Fruit fly (Drosophila melanogaster) whole organism, embryonic: ENCODE measurements around the gene Hacd1.

ENCODE experiments used
- ATbp ChIP-seq: fragments of 200-800 bp; sonication (Bioruptor generic); optimal IDR thresholded peaks from 2 replicates; lab custom pipeline; 2017; ENCODE audit warnings: missing biosample characterization, mild to moderate bottlenecking, missing genetic modification characterization, missing genetic modification reagents
- Antp ChIP-seq: fragments of 200-800 bp; sonication (Bioruptor generic); optimal IDR thresholded peaks from 3 replicates; lab custom pipeline; 2016; ENCODE audit warnings: missing biosample characterization, missing genetic modification characterization
- BtbVII ChIP-seq: fragments of 200-800 bp; sonication (Bioruptor generic); optimal IDR thresholded peaks from 3 replicates; lab custom pipeline; 2017; ENCODE audit warnings: missing biosample characterization, mild to moderate bottlenecking, missing genetic modification characterization
- CG10274 ChIP-seq: fragments of 200-800 bp; sonication (Bioruptor generic); optimal IDR thresholded peaks from 3 replicates; lab custom pipeline; 2017; ENCODE audit warnings: missing biosample characterization, mild to moderate bottlenecking, missing genetic modification characterization
- CG10431 ChIP-seq: fragments of 200-800 bp; sonication (Bioruptor generic); optimal IDR thresholded peaks from 3 replicates; lab custom pipeline; 2018; ENCODE audit warnings: missing biosample characterization, mild to moderate bottlenecking, missing genetic modification characterization
- CG11398 ChIP-seq: fragments of 200-800 bp; sonication (Bioruptor generic); optimal IDR thresholded peaks from 2 replicates; lab custom pipeline; 2016; ENCODE audit warnings: missing biosample characterization, missing genetic modification characterization
- CG12071 ChIP-seq: fragments of 200-800 bp; sonication (Bioruptor generic); optimal IDR thresholded peaks from 3 replicates; lab custom pipeline; 2018; ENCODE audit warnings: missing biosample characterization, mild to moderate bottlenecking, missing genetic modification characterization
- CG12219 ChIP-seq: fragments of 200-800 bp; sonication (Bioruptor generic); optimal IDR thresholded peaks from 3 replicates; lab custom pipeline; 2018; ENCODE audit warnings: missing biosample characterization, mild to moderate bottlenecking, missing genetic modification characterization
- CG13624 ChIP-seq: fragments of 200-800 bp; sonication (Bioruptor generic); optimal IDR thresholded peaks from 2 replicates; lab custom pipeline; 2016; ENCODE audit warnings: missing biosample characterization, missing genetic modification characterization
- CG13894 ChIP-seq: fragments of 200-800 bp; sonication (Bioruptor generic); optimal IDR thresholded peaks from 3 replicates; lab custom pipeline; 2018; ENCODE audit warnings: missing biosample characterization, mild to moderate bottlenecking, missing genetic modification characterization, moderate library complexity
- CG14710 ChIP-seq: fragments of 200-800 bp; sonication (Bioruptor generic); optimal IDR thresholded peaks from 3 replicates; lab custom pipeline; 2019; ENCODE audit warnings: missing biosample characterization, mild to moderate bottlenecking, missing genetic modification characterization, moderate library complexity
- CG17328 ChIP-seq: fragments of 200-800 bp; sonication (Bioruptor generic); IDR thresholded peaks from 2 replicates; pipeline ENCODE4 v1.3.6; 2022; ENCODE audit warnings: missing biosample characterization, missing genetic modification characterization
- CG17359 ChIP-seq: fragments of 200-800 bp; sonication (Bioruptor generic); optimal IDR thresholded peaks from 3 replicates; lab custom pipeline; 2018; ENCODE audit warnings: missing biosample characterization, mild to moderate bottlenecking, missing genetic modification characterization, moderate library complexity
- CG17361 ChIP-seq: fragments of 200-800 bp; sonication (Bioruptor generic); IDR thresholded peaks from 3 replicates; pipeline ENCODE4 v1.3.6; 2022; ENCODE audit warnings: missing biosample characterization, missing genetic modification characterization
- CG2875 ChIP-seq: fragments of 200-800 bp; sonication (Bioruptor generic); optimal IDR thresholded peaks from 2 replicates; lab custom pipeline; 2017; ENCODE audit warnings: missing biosample characterization, mild to moderate bottlenecking, missing genetic modification characterization, missing genetic modification reagents
- CG32772 ChIP-seq: fragments of 200-800 bp; sonication (Bioruptor generic); IDR thresholded peaks from 2 replicates; pipeline ENCODE4 v1.3.6; 2022; ENCODE audit warnings: missing biosample characterization, missing genetic modification characterization
- CG33557 ChIP-seq: fragments of 200-800 bp; sonication (Bioruptor generic); optimal IDR thresholded peaks from 2 replicates; lab custom pipeline; 2019; ENCODE audit warnings: missing biosample characterization, mild to moderate bottlenecking, missing genetic modification characterization, moderate library complexity
- CG4282 ChIP-seq: fragments of 200-800 bp; sonication (Bioruptor generic); optimal IDR thresholded peaks from 2 replicates; lab custom pipeline; 2016; ENCODE audit warnings: missing biosample characterization, missing genetic modification characterization
- CG4730 ChIP-seq: fragments of 200-800 bp; sonication (Bioruptor generic); IDR thresholded peaks from 2 replicates; pipeline ENCODE4 v1.3.6; 2022; ENCODE audit warnings: missing biosample characterization, missing genetic modification characterization
- CG8281 ChIP-seq: fragments of 200-800 bp; sonication (Bioruptor generic); optimal IDR thresholded peaks from 2 replicates; lab custom pipeline; 2018; ENCODE audit warnings: missing biosample characterization, mild to moderate bottlenecking, missing genetic modification characterization, moderate library complexity
- CTCF ChIP-seq: fragments of 200-800 bp; sonication (Bioruptor generic); optimal IDR thresholded peaks from 2 replicates; lab custom pipeline; 2017; ENCODE audit warnings: missing biosample characterization, mild to moderate bottlenecking, missing genetic modification characterization, moderate library complexity
- CoRest ChIP-seq: fragments of 200-800 bp; sonication (Bioruptor generic); optimal IDR thresholded peaks from 3 replicates; lab custom pipeline; 2018; ENCODE audit warnings: missing biosample characterization, mild to moderate bottlenecking, missing genetic modification characterization, moderate library complexity
- Dp ChIP-seq: fragments of 200-800 bp; sonication (Bioruptor generic); optimal IDR thresholded peaks from 2 replicates; lab custom pipeline; 2018; ENCODE audit warnings: missing biosample characterization, mild to moderate bottlenecking, missing genetic modification characterization, moderate library complexity
- Gsc ChIP-seq: fragments of 200-800 bp; sonication (Bioruptor generic); IDR thresholded peaks from 2 replicates; pipeline ENCODE4 v1.3.6; 2022; ENCODE audit warnings: missing biosample characterization, missing genetic modification characterization
- Hr39 ChIP-seq: fragments of >200 bp; optimal IDR thresholded peaks from 2 replicates; lab custom pipeline; 2017
- Kr ChIP-seq: fragments of 200-800 bp; sonication (Bioruptor generic); optimal IDR thresholded peaks from 2 replicates; lab custom pipeline; 2017; ENCODE audit warnings: missing biosample characterization, mild to moderate bottlenecking, missing genetic modification characterization
- MTF-1 ChIP-seq: fragments of 200-800 bp; sonication (Bioruptor generic); optimal IDR thresholded peaks from 2 replicates; lab custom pipeline; 2018; ENCODE audit warnings: missing biosample characterization, mild to moderate bottlenecking, missing genetic modification characterization, borderline replicate concordance
- Med ChIP-seq: fragments of 200-800 bp; sonication (Bioruptor generic); peaks from one replicate; lab custom pipeline; 2016; ENCODE audit warnings: missing biosample characterization, missing genetic modification characterization, mild to moderate bottlenecking, inconsistent platforms, moderate library complexity
- NfI ChIP-seq: fragments of 200-800 bp; sonication (Bioruptor generic); optimal IDR thresholded peaks from 3 replicates; lab custom pipeline; 2018; ENCODE audit warnings: missing biosample characterization, mild to moderate bottlenecking, missing genetic modification characterization, moderate library complexity
- Pdp1 ChIP-seq, 2 experiments: fragments of 200-800 bp; sonication (Bioruptor generic); optimal IDR thresholded peaks; 3 replicates each; lab custom pipeline; 2016; ENCODE audit warnings: missing biosample characterization in 2 of 2, missing genetic modification characterization in 2 of 2, mild to moderate bottlenecking in 1 of 2, moderate library complexity in 1 of 2
- Sin3A ChIP-seq: fragments of >200 bp; optimal IDR thresholded peaks from 2 replicates; lab custom pipeline; 2018
- ara ChIP-seq: fragments of 200-800 bp; sonication (Bioruptor generic); IDR thresholded peaks from 2 replicates; pipeline ENCODE4 v1.3.6; 2022; ENCODE audit warnings: missing biosample characterization, missing genetic modification characterization
- bowl ChIP-seq: fragments of 200-800 bp; sonication (Bioruptor generic); IDR thresholded peaks from 2 replicates; pipeline ENCODE4 v1.3.6; 2022; ENCODE audit warnings: missing biosample characterization, missing genetic modification characterization
- crol ChIP-seq: fragments of 200-800 bp; sonication (Bioruptor generic); IDR thresholded peaks from 2 replicates; pipeline ENCODE4 v1.3.6; 2022; ENCODE audit warnings: missing biosample characterization, missing genetic modification characterization
- crp ChIP-seq, 2 experiments: fragments of 200-800 bp; sonication (Bioruptor generic); optimal IDR thresholded peaks; 2 replicates in 1 of 2; 3 replicates in 1 of 2; lab custom pipeline; 2017; ENCODE audit warnings: missing biosample characterization in 2 of 2, missing genetic modification characterization in 2 of 2, mild to moderate bottlenecking in 1 of 2, moderate library complexity in 1 of 2
- fd64A ChIP-seq: fragments of 200-800 bp; sonication (Bioruptor generic); optimal IDR thresholded peaks from 3 replicates; lab custom pipeline; 2018; ENCODE audit warnings: missing biosample characterization, mild to moderate bottlenecking, missing genetic modification characterization
- fru ChIP-seq: fragments of >200 bp; optimal IDR thresholded peaks from 2 replicates; lab custom pipeline; 2017
- gt ChIP-seq: fragments of 200-800 bp; sonication (Bioruptor generic); IDR thresholded peaks from 2 replicates; pipeline ENCODE4 v1.3.6; 2022; ENCODE audit warnings: missing biosample characterization, missing genetic modification characterization
- h ChIP-seq: fragments of >200 bp; optimal IDR thresholded peaks from 2 replicates; lab custom pipeline; 2017
- hbn ChIP-seq: fragments of 200-800 bp; sonication (Bioruptor generic); IDR thresholded peaks from 2 replicates; pipeline ENCODE4 v1.3.6; 2022; ENCODE audit warnings: missing biosample characterization, missing genetic modification characterization; ENCODE audit not compliant: partially characterized antibody
- hth ChIP-seq: fragments of >200 bp; optimal IDR thresholded peaks from 2 replicates; lab custom pipeline; 2017; ENCODE audit warnings: inconsistent platforms
- lov ChIP-seq, 2 experiments: fragments of 200-800 bp in 1 of 2; fragments of >200 bp in 1 of 2; sonication (Bioruptor generic) in 1 of 2; IDR thresholded peaks in 1 of 2; optimal IDR thresholded peaks in 1 of 2; 2 replicates in 1 of 2; 3 replicates in 1 of 2; pipeline versions ENCODE4 v1.3.6 to Lab custom; 2017 to 2022; ENCODE audit warnings: missing biosample characterization in 1 of 2, missing genetic modification characterization in 1 of 2
- nau ChIP-seq: fragments of 200-800 bp; sonication (Bioruptor generic); optimal IDR thresholded peaks from 3 replicates; lab custom pipeline; 2017; ENCODE audit warnings: missing biosample characterization, mild to moderate bottlenecking, missing genetic modification characterization, missing genetic modification reagents
- odd ChIP-seq: fragments of 200-800 bp; sonication (Bioruptor generic); optimal IDR thresholded peaks from 2 replicates; lab custom pipeline; 2017; ENCODE audit warnings: missing biosample characterization, mild to moderate bottlenecking, missing genetic modification characterization
- pnt ChIP-seq: fragments of 200-800 bp; sonication (Bioruptor generic); optimal IDR thresholded peaks from 3 replicates; lab custom pipeline; 2016; ENCODE audit warnings: missing biosample characterization, missing genetic modification characterization
- pzg ChIP-seq: fragments of 200-800 bp; sonication (Bioruptor generic); optimal IDR thresholded peaks from 3 replicates; lab custom pipeline; 2018; ENCODE audit warnings: missing biosample characterization, mild to moderate bottlenecking, missing genetic modification characterization, moderate library complexity
- repo ChIP-seq: fragments of 200-800 bp; sonication (Bioruptor generic); optimal IDR thresholded peaks from 2 replicates; lab custom pipeline; 2016; ENCODE audit warnings: missing biosample characterization, missing genetic modification characterization
- sd ChIP-seq: fragments of 200-800 bp; sonication (Bioruptor generic); optimal IDR thresholded peaks from 3 replicates; lab custom pipeline; 2018; ENCODE audit warnings: missing biosample characterization, mild to moderate bottlenecking, missing genetic modification characterization, moderate library complexity
- sens ChIP-seq: fragments of 200-800 bp; sonication (Bioruptor generic); peaks from one replicate; lab custom pipeline; 2016; ENCODE audit warnings: missing biosample characterization, missing genetic modification characterization
- slbo ChIP-seq: fragments of 200-800 bp; sonication (Bioruptor generic); IDR thresholded peaks from 2 replicates; pipeline ENCODE4 v1.3.6; 2022; ENCODE audit warnings: missing biosample characterization, missing genetic modification characterization
- wek ChIP-seq: fragments of 200-800 bp; sonication (Bioruptor generic); optimal IDR thresholded peaks from 3 replicates; lab custom pipeline; 2018; ENCODE audit warnings: missing biosample characterization, mild to moderate bottlenecking, missing genetic modification characterization, moderate library complexity
- yki ChIP-seq: fragments of >200 bp; optimal IDR thresholded peaks from 3 replicates; lab custom pipeline; 2018

Gene Hacd1

dm6 chr2L:12002051-12002450 is at the start of gene Hacd1 (continued):
- TF ChIP-seq CG12071 (GFP tag; lab: Kevin White, UChicago): no peak
- TF ChIP-seq lov (optimal IDR thresholded peaks at IDR 0.05; lab: Kevin White, UChicago): no peak
- TF ChIP-seq lov (GFP tag; IDR thresholded peaks at IDR 0.05; lab: Robert Waterston, UW): no peak
- TF ChIP-seq Pdp1 (GFP tag; optimal IDR thresholded peaks at IDR 0.05; lab: Kevin White, UChicago): peak in 1 of 2 experiments; percentile 53

- TF ChIP-seq BtbVII: no peak
- no peak for TF ChIP-seq CG13624
- TF ChIP-seq ATbp: peak; percentile 57
- no peak for TF ChIP-seq crol (GFP tag; lab: Robert Waterston, UW)
- TF ChIP-seq Med (GFP tag; lab: Kevin White, UChicago): no peak
- TF ChIP-seq NfI: no peak
- TF ChIP-seq sd: no peak
- peak; percentile 26 for TF ChIP-seq sens (GFP tag; lab: Kevin White, UChicago)
- no peak for TF ChIP-seq pzg (GFP tag; lab: Kevin White, UChicago)
- no peak for TF ChIP-seq CG17361
- no peak for TF ChIP-seq CG8281 (tag; lab: Kevin White, UChicago)
- no peak for TF ChIP-seq hth (lab: Kevin White, UChicago)
- no peak for TF ChIP-seq nau (GFP tag; lab: Kevin White, UChicago)
- TF ChIP-seq Dp (GFP tag; lab: Kevin White, UChicago): no peak
- TF ChIP-seq CoRest (tag; lab: Kevin White, UChicago): no peak
- no peak for TF ChIP-seq h
- TF ChIP-seq crp (GFP tag; optimal IDR thresholded peaks at IDR 0.05; lab: Kevin White, UChicago): no peak
- TF ChIP-seq CG14710 (tag; lab: Kevin White, UChicago): peak; percentile 29
- TF ChIP-seq pnt (GFP tag; lab: Kevin White, UChicago): no peak
- peak; percentile 15 for TF ChIP-seq CG17359 (tag; lab: Kevin White, UChicago)
- no peak for TF ChIP-seq yki (lab: Kevin White, UChicago)
- no peak for TF ChIP-seq Hr39 (lab: Kevin White, UChicago)
- TF ChIP-seq Antp (GFP tag; lab: Kevin White, UChicago): no peak
- TF ChIP-seq gt (GFP tag; lab: Robert Waterston, UW): no peak
- TF ChIP-seq MTF-1: peak; percentile 5
- TF ChIP-seq CG13894 (tag; lab: Kevin White, UChicago): no peak
- no peak for TF ChIP-seq slbo (GFP tag; lab: Robert Waterston, UW)
- no peak for TF ChIP-seq CG2875 (GFP tag; lab: Kevin White, UChicago)
- no peak for TF ChIP-seq CG11398
- TF ChIP-seq fd64A (GFP tag; lab: Kevin White, UChicago): peak; percentile 34
- TF ChIP-seq CG10431 (GFP tag; lab: Kevin White, UChicago): peak; percentile 53
- no peak for TF ChIP-seq CG17328 (GFP tag; lab: Robert Waterston, UW)
- no peak for TF ChIP-seq fru (lab: Kevin White, UChicago)
- TF ChIP-seq odd (GFP tag; lab: Kevin White, UChicago): no peak
- no peak for TF ChIP-seq CTCF (GFP tag; lab: Kevin White, UChicago)
- TF ChIP-seq CG32772: no peak
- no peak for TF ChIP-seq Sin3A (lab: Kevin White, UChicago)
- no peak for TF ChIP-seq CG4282 (GFP tag; lab: Kevin White, UChicago)
- TF ChIP-seq Kr (GFP tag; lab: Kevin White, UChicago): no peak
- no peak for TF ChIP-seq CG4730
- TF ChIP-seq CG33557 (GFP tag; lab: Kevin White, UChicago): peak; percentile 5
- TF ChIP-seq ara (GFP tag; lab: Robert Waterston, UW): no peak
- TF ChIP-seq hbn (GFP tag; lab: Robert Waterston, UW): no peak
- TF ChIP-seq wek: peak; percentile 9
- no peak for TF ChIP-seq CG12219 (GFP tag; lab: Kevin White, UChicago)
- no peak for TF ChIP-seq Gsc (GFP tag; lab: Robert Waterston, UW)
- no peak for TF ChIP-seq CG10274
- TF ChIP-seq bowl (GFP tag; lab: Robert Waterston, UW): no peak
- no peak for TF ChIP-seq repo (GFP tag; lab: Kevin White, UChicago)
Observed at dm6 chr2L:12049133-12049532, 47.1 kb upstream of the Hacd1 start, which contains the start of gene PLCXD. Gene PLCXD, plus strand, starts transcription at chr2L:12049418.
